Fruit fly (Drosophila melanogaster) whole organism, pupa: ENCODE measurements around the gene Srp54k.

Experiments used
- CG10348 ChIP-seq: fragments of 200-800 bp; sonication (Bioruptor generic); IDR thresholded peaks from 2 replicates; pipeline ENCODE4 v1.3.6; 2022; ENCODE audit warnings: missing biosample characterization, missing genetic modification characterization
- CG15710 ChIP-seq: fragments of 200-800 bp; sonication (Bioruptor generic); optimal IDR thresholded peaks from 2 replicates; lab custom pipeline; 2018; ENCODE audit warnings: missing biosample characterization, mild to moderate bottlenecking, missing genetic modification characterization, moderate library complexity
- CG4496 ChIP-seq: fragments of 200-800 bp; sonication (Bioruptor generic); IDR thresholded peaks from 3 replicates; pipeline ENCODE4 v1.3.6; 2022; ENCODE audit warnings: missing biosample characterization, missing genetic modification characterization
- CG8301 ChIP-seq: fragments of 200-800 bp; sonication (Bioruptor generic); optimal IDR thresholded peaks from 2 replicates; lab custom pipeline; 2018; ENCODE audit warnings: missing biosample characterization, mild to moderate bottlenecking, missing genetic modification characterization
- CG9948 ChIP-seq: fragments of 200-800 bp; sonication (Bioruptor generic); optimal IDR thresholded peaks from 2 replicates; lab custom pipeline; 2018; ENCODE audit warnings: missing biosample characterization, mild to moderate bottlenecking, missing genetic modification characterization, moderate library complexity
- D1 ChIP-seq: fragments of 200-800 bp; sonication (Bioruptor generic); optimal IDR thresholded peaks from 2 replicates; lab custom pipeline; 2018; ENCODE audit warnings: missing biosample characterization, mild to moderate bottlenecking, missing genetic modification characterization, moderate library complexity
- EcR ChIP-seq: fragments of 200-800 bp; sonication (Bioruptor generic); optimal IDR thresholded peaks from 3 replicates; lab custom pipeline; 2019; ENCODE audit warnings: missing biosample characterization, missing genetic modification characterization, mild to moderate bottlenecking, moderate library complexity, missing genetic modification reagents
- Ets98B ChIP-seq: fragments of 200-800 bp; sonication (Bioruptor generic); IDR thresholded peaks from 2 replicates; pipeline ENCODE4 v1.3.6; 2022; ENCODE audit warnings: missing biosample characterization, missing genetic modification characterization
- rn ChIP-seq: fragments of 200-800 bp; sonication (Bioruptor generic); IDR thresholded peaks from 2 replicates; pipeline ENCODE4 v1.3.6; 2022; ENCODE audit warnings: missing biosample characterization, missing genetic modification characterization

DNA sequence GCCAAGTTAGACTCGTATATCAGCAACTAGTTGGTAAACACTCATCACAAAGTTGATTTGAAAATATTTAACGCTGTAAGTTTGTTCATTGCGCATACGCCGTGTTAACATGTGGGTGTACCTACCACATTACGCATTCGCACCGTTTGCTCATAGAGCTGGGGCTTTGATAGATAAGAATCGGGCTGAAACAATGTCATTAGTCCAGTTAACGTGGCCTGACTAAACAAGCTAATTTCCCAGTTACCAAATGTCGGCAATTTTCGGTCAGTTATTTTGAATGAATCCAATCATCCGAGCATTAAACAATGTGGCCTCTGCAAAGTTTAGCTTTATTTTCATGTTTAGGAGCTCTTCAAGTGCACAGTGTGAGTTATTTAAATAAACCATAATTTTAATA is 23.3 kb upstream of the Srp54k start, which contains the start of gene CG4597:
- no peak for TF ChIP-seq CG4496 (GFP tag; lab: Robert Waterston, UW)
- no peak for TF ChIP-seq D1
- TF ChIP-seq CG9948 (tag; lab: Kevin White, UChicago): no peak
- TF ChIP-seq CG8301 (tag; lab: Kevin White, UChicago): no peak
- no peak for TF ChIP-seq EcR (GFP tag; lab: Kevin White, UChicago)
- no peak for TF ChIP-seq Ets98B (GFP tag; lab: Robert Waterston, UW)
- no peak for TF ChIP-seq CG10348
- TF ChIP-seq CG15710 (tag; lab: Kevin White, UChicago): no peak
- no peak for TF ChIP-seq rn (GFP tag; lab: Robert Waterston, UW)
